Fruit fly (Drosophila melanogaster) whole organism, embryonic: ENCODE data around the gene Mst84Dd.
A peak's percentile ranks its signal among the peaks of the same experiment; 100 is the strongest.

ENCODE experiments used
- Ada2b ChIP-seq: fragments of 200-800 bp; sonication (Bioruptor generic); IDR thresholded peaks from 2 replicates; pipeline ENCODE4 v1.3.6; 2022; ENCODE audit warnings: missing biosample characterization, missing genetic modification characterization
- CG10147 ChIP-seq: fragments of 200-800 bp; sonication (Bioruptor generic); optimal IDR thresholded peaks from 2 replicates; lab custom pipeline; 2019; ENCODE audit warnings: missing biosample characterization, mild to moderate bottlenecking, missing genetic modification characterization, moderate library complexity
- CG10366 ChIP-seq: fragments of 200-800 bp; sonication (Bioruptor generic); IDR thresholded peaks from 2 replicates; pipeline ENCODE4 v1.3.6; 2022; ENCODE audit warnings: missing biosample characterization, missing genetic modification characterization
- CG12071 ChIP-seq: fragments of 200-800 bp; sonication (Bioruptor generic); optimal IDR thresholded peaks from 3 replicates; lab custom pipeline; 2018; ENCODE audit warnings: missing biosample characterization, mild to moderate bottlenecking, missing genetic modification characterization
- CG12744 ChIP-seq: fragments of 200-800 bp; sonication (Bioruptor generic); optimal IDR thresholded peaks from 2 replicates; lab custom pipeline; 2016; ENCODE audit warnings: missing biosample characterization, missing genetic modification characterization
- CG14441 ChIP-seq: fragments of 200-800 bp; sonication (Bioruptor generic); IDR thresholded peaks from 2 replicates; pipeline ENCODE4 v1.3.6; 2022; ENCODE audit warnings: missing biosample characterization, missing genetic modification characterization
- CG14710 ChIP-seq: fragments of 200-800 bp; sonication (Bioruptor generic); optimal IDR thresholded peaks from 3 replicates; lab custom pipeline; 2019; ENCODE audit warnings: missing biosample characterization, mild to moderate bottlenecking, missing genetic modification characterization, moderate library complexity
- CG16863 ChIP-seq: fragments of 200-800 bp; sonication (Bioruptor generic); optimal IDR thresholded peaks from 3 replicates; lab custom pipeline; 2016; ENCODE audit warnings: missing biosample characterization, missing genetic modification characterization
- CG2129 ChIP-seq: fragments of 200-800 bp; sonication (Bioruptor generic); IDR thresholded peaks from 2 replicates; pipeline ENCODE4 v1.3.6; 2022; ENCODE audit warnings: missing biosample characterization, missing genetic modification characterization; ENCODE audit not compliant: partially characterized antibody
- CG2678 ChIP-seq: fragments of 200-800 bp; sonication (Bioruptor generic); optimal IDR thresholded peaks from 3 replicates; lab custom pipeline; 2019; ENCODE audit warnings: missing biosample characterization, mild to moderate bottlenecking, missing genetic modification characterization, moderate library complexity
- CG2712 ChIP-seq: fragments of 200-800 bp; optimal IDR thresholded peaks from 3 replicates; lab custom pipeline; 2019; ENCODE audit warnings: missing biosample characterization, mild to moderate bottlenecking, missing genetic modification characterization, moderate library complexity
- CG30431 ChIP-seq: fragments of 200-800 bp; sonication (Bioruptor generic); optimal IDR thresholded peaks from 2 replicates; lab custom pipeline; 2017; ENCODE audit warnings: missing biosample characterization, missing genetic modification characterization
- CG3163 ChIP-seq: fragments of 200-800 bp; sonication (Bioruptor generic); optimal IDR thresholded peaks from 3 replicates; lab custom pipeline; 2016; ENCODE audit warnings: missing biosample characterization, missing genetic modification characterization
- CG32767 ChIP-seq: fragments of 200-800 bp; sonication (Bioruptor generic); IDR thresholded peaks from 2 replicates; pipeline ENCODE4 v1.3.6; 2022; ENCODE audit warnings: missing biosample characterization, missing genetic modification characterization
- CG3726 ChIP-seq: fragments of 200-800 bp; sonication (Bioruptor generic); IDR thresholded peaks from 3 replicates; pipeline ENCODE4, ENCODE4 v1.3.6; 2022; ENCODE audit warnings: missing biosample characterization, missing genetic modification characterization
- CG4360 ChIP-seq: fragments of 200-800 bp; sonication (Bioruptor generic); IDR thresholded peaks from 2 replicates; pipeline ENCODE4 v1.3.6; 2022; ENCODE audit warnings: missing biosample characterization, missing genetic modification characterization
- CG4617 ChIP-seq: fragments of 200-800 bp; sonication (Bioruptor generic); optimal IDR thresholded peaks from 3 replicates; lab custom pipeline; 2016; ENCODE audit warnings: missing biosample characterization, missing genetic modification characterization, borderline replicate concordance
- CG6689 ChIP-seq: fragments of 200-800 bp; sonication (Bioruptor generic); IDR thresholded peaks from 2 replicates; pipeline ENCODE4 v1.3.6; 2022; ENCODE audit warnings: missing biosample characterization, missing genetic modification characterization
- CG6854 ChIP-seq: fragments of 200-800 bp; sonication (Bioruptor generic); optimal IDR thresholded peaks from 3 replicates; lab custom pipeline; 2017; ENCODE audit warnings: missing biosample characterization, mild to moderate bottlenecking, missing genetic modification characterization
- CG7372 ChIP-seq: fragments of 200-800 bp; sonication (Bioruptor generic); IDR thresholded peaks from 2 replicates; pipeline ENCODE4 v1.3.6; 2022; ENCODE audit warnings: missing biosample characterization, missing genetic modification characterization
- CG8924 ChIP-seq: fragments of 200-800 bp; optimal IDR thresholded peaks from 3 replicates; lab custom pipeline; 2019; ENCODE audit warnings: missing biosample characterization, mild to moderate bottlenecking, missing genetic modification characterization, moderate library complexity
- CG9817 ChIP-seq: fragments of 200-800 bp; sonication (Bioruptor generic); optimal IDR thresholded peaks from 2 replicates; lab custom pipeline; 2018; ENCODE audit warnings: missing biosample characterization, mild to moderate bottlenecking, missing genetic modification characterization, moderate library complexity
- Chrac-16 ChIP-seq: fragments of 200-800 bp; sonication (Bioruptor generic); optimal IDR thresholded peaks from 3 replicates; lab custom pipeline; 2016; ENCODE audit warnings: missing biosample characterization, missing genetic modification characterization
- CkIIα-i1 ChIP-seq: fragments of 200-800 bp; sonication (Bioruptor generic); IDR thresholded peaks from 2 replicates; pipeline ENCODE4 v1.3.6; 2022; ENCODE audit warnings: missing biosample characterization, missing genetic modification characterization
- D19A ChIP-seq: fragments of 200-800 bp; optimal IDR thresholded peaks from 3 replicates; lab custom pipeline; 2019; ENCODE audit warnings: missing biosample characterization, mild to moderate bottlenecking, missing genetic modification characterization, moderate library complexity
- Dad ChIP-seq: fragments of 200-800 bp; sonication (Bioruptor generic); optimal IDR thresholded peaks from 3 replicates; lab custom pipeline; 2016; ENCODE audit warnings: missing biosample characterization, missing genetic modification characterization
- ERR ChIP-seq: fragments of 200-800 bp; sonication (Bioruptor generic); optimal IDR thresholded peaks from 2 replicates; lab custom pipeline; 2016; ENCODE audit warnings: missing biosample characterization, missing genetic modification characterization
- Fer2 ChIP-seq: fragments of 200-800 bp; sonication (Bioruptor generic); optimal IDR thresholded peaks from 2 replicates; lab custom pipeline; 2018; ENCODE audit warnings: missing biosample characterization, mild to moderate bottlenecking, missing genetic modification characterization, moderate library complexity
- Lpt ChIP-seq: fragments of >200 bp; optimal IDR thresholded peaks from 2 replicates; lab custom pipeline; 2018; ENCODE audit warnings: missing biosample characterization, missing genetic modification characterization
- Rx ChIP-seq: fragments of 200-800 bp; sonication (Bioruptor generic); IDR thresholded peaks from 2 replicates; pipeline ENCODE4 v1.3.6; 2022; ENCODE audit warnings: missing biosample characterization, missing genetic modification characterization
- Tbp ChIP-seq: fragments of >200 bp; optimal IDR thresholded peaks from 2 replicates; lab custom pipeline; 2018; ENCODE audit warnings: missing biosample characterization, missing genetic modification characterization
- Xbp1 ChIP-seq: fragments of 200-800 bp; sonication (Bioruptor generic); optimal IDR thresholded peaks from 3 replicates; lab custom pipeline; 2016; ENCODE audit warnings: missing biosample characterization, mild to moderate bottlenecking, missing genetic modification characterization
- ab ChIP-seq: fragments of 200-800 bp; sonication (Bioruptor generic); optimal IDR thresholded peaks from 2 replicates; lab custom pipeline; 2016; ENCODE audit warnings: missing biosample characterization, missing genetic modification characterization
- ase ChIP-seq: fragments of 200-800 bp; sonication (Bioruptor generic); IDR thresholded peaks from 3 replicates; pipeline ENCODE4 v1.3.6; 2022; ENCODE audit warnings: missing biosample characterization, missing genetic modification characterization
- bab2 ChIP-seq: fragments of 200-800 bp; sonication (Bioruptor generic); optimal IDR thresholded peaks from 2 replicates; lab custom pipeline; 2016; ENCODE audit warnings: missing biosample characterization, missing genetic modification characterization
- bigmax ChIP-seq: fragments of 200-800 bp; sonication (Bioruptor generic); optimal IDR thresholded peaks from 2 replicates; lab custom pipeline; 2018; ENCODE audit warnings: missing biosample characterization, mild to moderate bottlenecking, missing genetic modification characterization
- dpn ChIP-seq, 2 experiments: fragments of 200-800 bp; sonication (Bioruptor generic); optimal IDR thresholded peaks; 3 replicates each; lab custom pipeline; 2016; ENCODE audit warnings: missing biosample characterization in 2 of 2, missing genetic modification characterization in 2 of 2
- fd102C ChIP-seq: fragments of 200-800 bp; sonication (Bioruptor generic); optimal IDR thresholded peaks from 2 replicates; lab custom pipeline; 2018; ENCODE audit warnings: missing biosample characterization, mild to moderate bottlenecking, missing genetic modification characterization, moderate library complexity
- h ChIP-seq: fragments of >200 bp; optimal IDR thresholded peaks from 2 replicates; lab custom pipeline; 2017
- kni ChIP-seq: fragments of 200-800 bp; sonication (Bioruptor generic); optimal IDR thresholded peaks from 3 replicates; lab custom pipeline; 2017; ENCODE audit warnings: mild to moderate bottlenecking, missing biosample characterization, missing genetic modification reagents, missing genetic modification characterization
- lab ChIP-seq: fragments of 200-800 bp; sonication (Bioruptor generic); optimal IDR thresholded peaks from 3 replicates; lab custom pipeline; 2017; ENCODE audit warnings: missing biosample characterization, missing genetic modification characterization, mild to moderate bottlenecking, moderate library complexity, missing genetic modification reagents
- lov ChIP-seq, 2 experiments: fragments of 200-800 bp in 1 of 2; fragments of >200 bp in 1 of 2; sonication (Bioruptor generic) in 1 of 2; IDR thresholded peaks in 1 of 2; optimal IDR thresholded peaks in 1 of 2; 2 replicates in 1 of 2; 3 replicates in 1 of 2; pipeline versions ENCODE4 v1.3.6 to Lab custom; 2017 to 2022; ENCODE audit warnings: missing biosample characterization in 1 of 2, missing genetic modification characterization in 1 of 2
- nerfin-1 ChIP-seq: fragments of 200-800 bp; sonication (Bioruptor generic); optimal IDR thresholded peaks from 3 replicates; lab custom pipeline; 2019; ENCODE audit warnings: missing biosample characterization, mild to moderate bottlenecking, missing genetic modification characterization, moderate library complexity
- pb ChIP-seq: fragments of 200-800 bp; sonication (Bioruptor generic); optimal IDR thresholded peaks from 3 replicates; lab custom pipeline; 2016; ENCODE audit warnings: missing biosample characterization, missing genetic modification characterization
- pita ChIP-seq: fragments of 200-800 bp; sonication (Bioruptor generic); optimal IDR thresholded peaks from 2 replicates; lab custom pipeline; 2017; ENCODE audit warnings: missing biosample characterization, mild to moderate bottlenecking, missing genetic modification characterization
- sisA ChIP-seq: fragments of 200-800 bp; sonication (Bioruptor generic); IDR thresholded peaks from 2 replicates; pipeline ENCODE4 v1.3.6; 2022; ENCODE audit warnings: missing biosample characterization, missing genetic modification characterization
- slp2 ChIP-seq: fragments of 200-800 bp; sonication (Bioruptor generic); optimal IDR thresholded peaks from 2 replicates; lab custom pipeline; 2016; ENCODE audit warnings: missing biosample characterization, missing genetic modification characterization
- sqz ChIP-seq: fragments of 200-800 bp; sonication (Bioruptor generic); optimal IDR thresholded peaks from 3 replicates; lab custom pipeline; 2018; ENCODE audit warnings: missing biosample characterization, mild to moderate bottlenecking, missing genetic modification characterization
- toy ChIP-seq: fragments of 200-800 bp; sonication (Bioruptor generic); IDR thresholded peaks from 2 replicates; pipeline ENCODE4 v1.3.6; 2022; ENCODE audit warnings: missing biosample characterization, missing genetic modification characterization
- wdn ChIP-seq: fragments of 200-800 bp; sonication (Bioruptor generic); IDR thresholded peaks from 2 replicates; pipeline ENCODE4 v1.3.6; 2022; ENCODE audit warnings: missing biosample characterization, missing genetic modification characterization
- z ChIP-seq: fragments of 200-800 bp; sonication (Bioruptor generic); IDR thresholded peaks from 3 replicates; pipeline ENCODE4 v1.3.6; 2022; ENCODE audit warnings: missing biosample characterization, missing genetic modification characterization

The Mst84Dd gene

dm6 chr3R:7346445-7346844, 17.1 kb downstream of the Mst84Dd start, which contains the start of gene nxf4 (continued):
- TF ChIP-seq fd102C (GFP tag; lab: Kevin White, UChicago) (peak; percentile 71), bigmax (GFP tag; lab: Kevin White, UChicago) (no peak), sisA (GFP tag; lab: Robert Waterston, UW) (peak; percentile 83), wdn (GFP tag; lab: Robert Waterston, UW) (0 out of 2 replicates have a peak, but pooled peaks have one; percentile 18), ab (GFP tag; lab: Kevin White, UChicago) (no peak), CG12744 (GFP tag; lab: Kevin White, UChicago) (peak; percentile 34), CG10366 (GFP tag; lab: Robert Waterston, UW) (peak; percentile 64), lov (optimal IDR thresholded peaks at IDR 0.05; lab: Kevin White, UChicago) (no peak), lov (GFP tag; IDR thresholded peaks at IDR 0.05; lab: Robert Waterston, UW) (peak; percentile 73; the same call in 2 of the 3 replicates), CkIIα-i1 (GFP tag; lab: Robert Waterston, UW) (no peak), D19A (tag; lab: Kevin White, UChicago) (peak; percentile 36), slp2 (GFP tag; lab: Kevin White, UChicago) (peak; percentile 71), Tbp (GFP tag; lab: Kevin White, UChicago) (no peak), CG9817 (tag; lab: Kevin White, UChicago) (peak; percentile 80), nerfin-1 (tag; lab: Kevin White, UChicago) (peak; percentile 53), CG14710 (peak; percentile 62), CG7372 (GFP tag; lab: Robert Waterston, UW) (peak; percentile 65), Dad (GFP tag; lab: Kevin White, UChicago) (peak; percentile 74), CG2712 (tag; lab: Kevin White, UChicago) (peak; percentile 76), ERR (GFP tag; lab: Kevin White, UChicago) (peak; percentile 37), sqz (GFP tag; lab: Kevin White, UChicago) (no peak), Rx (GFP tag; lab: Robert Waterston, UW) (peak; percentile 16; the same call in 1 of the 2 replicates), CG16863 (GFP tag; lab: Kevin White, UChicago) (peak; percentile 61), CG4617 (GFP tag; lab: Kevin White, UChicago) (peak; percentile 18), Lpt (peak; percentile 44), CG8924 (no peak), Xbp1 (GFP tag; lab: Kevin White, UChicago) (peak; percentile 92), dpn (GFP tag; optimal IDR thresholded peaks at IDR 0.05; lab: Kevin White, UChicago) (peak; percentile 81 to 86), pita (GFP tag; lab: Kevin White, UChicago) (peak; percentile 46), Fer2 (tag; lab: Kevin White, UChicago) (no peak), pb (GFP tag; lab: Kevin White, UChicago) (peak; percentile 60), Chrac-16 (peak; percentile 82), z (no peak), CG14441 (peak; percentile 65), CG6854 (GFP tag; lab: Kevin White, UChicago) (no peak), toy (GFP tag; lab: Robert Waterston, UW) (no peak), CG4360 (no peak), CG32767 (GFP tag; lab: Robert Waterston, UW) (no peak), h (lab: Kevin White, UChicago) (no peak), CG30431 (peak; percentile 69), kni (GFP tag; lab: Kevin White, UChicago) (no peak), ase (GFP tag; lab: Robert Waterston, UW) (peak; percentile 65; the same call in 2 of the 3 replicates), lab (peak; percentile 48), CG12071 (GFP tag; lab: Kevin White, UChicago) (peak; percentile 11), Ada2b (GFP tag; lab: Robert Waterston, UW) (peak; percentile 37; the same call in 1 of the 2 replicates), CG2129 (GFP tag; lab: Robert Waterston, UW) (no peak), CG3726 (GFP tag; lab: Robert Waterston, UW) (peak; percentile 57; the same call in 1 of the 3 replicates), CG3163 (GFP tag; lab: Kevin White, UChicago) (peak; percentile 65), CG2678 (tag; lab: Kevin White, UChicago) (peak; percentile 50), CG10147 (GFP tag; lab: Kevin White, UChicago) (peak; percentile 58), CG6689 (GFP tag; lab: Robert Waterston, UW) (peak; percentile 66; the same call in 1 of the 2 replicates), bab2 (GFP tag; lab: Kevin White, UChicago) (peak; percentile 81)
